Worm (Caenorhabditis elegans) whole organism, L3 larva: Measurements from ENCODE around the gene hmgr-1.

Experiments
- ZK546.5 ChIP-seq: sonication (generic microtip); optimal IDR thresholded peaks from 2 replicates; lab custom pipeline; 2017; ENCODE audit warnings: missing biosample characterization, missing genetic modification characterization
- elt-3 ChIP-seq, 3 experiments: fragments of 150-350 bp in 1 of 3; sonication (generic microtip) in 2 of 3; optimal IDR thresholded peaks; 2 replicates in 2 of 3; 4 replicates in 1 of 3; lab custom pipeline; 2014 to 2017; ENCODE audit warnings: missing biosample characterization in 3 of 3, missing genetic modification characterization in 3 of 3
- mdl-1 ChIP-seq: fragments of 150-350 bp; optimal IDR thresholded peaks from 2 replicates; lab custom pipeline; 2014; ENCODE audit warnings: missing biosample characterization, missing genetic modification characterization
- nfya-1 ChIP-seq: sonication (generic microtip); optimal IDR thresholded peaks from 2 replicates; lab custom pipeline; 2017; ENCODE audit warnings: missing genetic modification characterization, mild to moderate bottlenecking, missing compliant biosample characterization, antibody characterized with exemption, moderate library complexity; ENCODE audit not compliant: insufficient read depth
- nhr-77 ChIP-seq: fragments of 150-350 bp; optimal IDR thresholded peaks from 2 replicates; lab custom pipeline; 2014; ENCODE audit warnings: missing biosample characterization, missing genetic modification characterization
- snpc-4 ChIP-seq: fragments of 150-350 bp; optimal IDR thresholded peaks from 2 replicates; lab custom pipeline; 2014; ENCODE audit warnings: missing biosample characterization, missing genetic modification characterization
- ztf-11 ChIP-seq: fragments of 150-350 bp; optimal IDR thresholded peaks from 2 replicates; lab custom pipeline; 2014; ENCODE audit warnings: missing biosample characterization, missing genetic modification characterization

- TF ChIP-seq ztf-11 (tag; lab: Kevin White, UChicago) (no peak), snpc-4 (tag; lab: Kevin White, UChicago) (no peak), ZK546.5 (tag; lab: Kevin White, UChicago) (no peak), nhr-77 (no peak), mdl-1 (no peak), elt-3 (tag; optimal IDR thresholded peaks at IDR 0.05; lab: Kevin White, UChicago) (no peak), nfya-1 (no peak)
Observed at ce11 chrIII:7347049-7347448, 12.2 kb upstream of the hmgr-1 start, which contains the start of gene F08F8.7.
